Fruit fly (Drosophila melanogaster) whole organism, prepupa: Measurements from ENCODE around the gene aqz.

Source experiments
- CG10669 ChIP-seq: fragments of 200-800 bp; sonication (Bioruptor generic); optimal IDR thresholded peaks from 3 replicates; lab custom pipeline; 2018; ENCODE audit warnings: missing biosample characterization, mild to moderate bottlenecking, missing genetic modification characterization, moderate library complexity
- CG11762 ChIP-seq: fragments of 200-800 bp; sonication (Bioruptor generic); optimal IDR thresholded peaks from 3 replicates; lab custom pipeline; 2016; ENCODE audit warnings: missing biosample characterization, missing genetic modification characterization; ENCODE audit not compliant: insufficient read depth
- CG15336 ChIP-seq: fragments of 200-800 bp; sonication (Bioruptor generic); IDR thresholded peaks from 2 replicates; pipeline ENCODE4 v1.3.6; 2022; ENCODE audit warnings: missing biosample characterization, missing genetic modification characterization
- CG1621 ChIP-seq: fragments of 200-800 bp; sonication (Bioruptor generic); optimal IDR thresholded peaks from 3 replicates; lab custom pipeline; 2018; ENCODE audit warnings: missing biosample characterization, mild to moderate bottlenecking, missing genetic modification characterization
- CG16779 ChIP-seq: fragments of 200-800 bp; sonication (Bioruptor generic); optimal IDR thresholded peaks from 3 replicates; lab custom pipeline; 2017; ENCODE audit warnings: missing biosample characterization, mild to moderate bottlenecking, missing genetic modification characterization
- CG3032 ChIP-seq: fragments of 200-800 bp; optimal IDR thresholded peaks from 2 replicates; lab custom pipeline; 2019; ENCODE audit warnings: missing biosample characterization, mild to moderate bottlenecking, missing genetic modification characterization, moderate library complexity
- CG31627 ChIP-seq: fragments of 200-800 bp; sonication (Bioruptor generic); optimal IDR thresholded peaks from 3 replicates; lab custom pipeline; 2016; ENCODE audit warnings: missing biosample characterization, missing genetic modification characterization
- CG3919 ChIP-seq: fragments of 200-800 bp; sonication (Bioruptor generic); optimal IDR thresholded peaks from 3 replicates; lab custom pipeline; 2016; ENCODE audit warnings: missing biosample characterization, missing genetic modification characterization
- CG4318 ChIP-seq: fragments of 200-800 bp; sonication (Bioruptor generic); optimal IDR thresholded peaks from 3 replicates; lab custom pipeline; 2017; ENCODE audit warnings: missing biosample characterization, mild to moderate bottlenecking, missing genetic modification characterization
- CG6163 ChIP-seq: fragments of 200-800 bp; sonication (Bioruptor generic); IDR thresholded peaks from 3 replicates; pipeline ENCODE4 v1.3.6; 2022; ENCODE audit warnings: missing biosample characterization, missing genetic modification characterization
- CG6792 ChIP-seq: fragments of 200-800 bp; sonication (Bioruptor generic); optimal IDR thresholded peaks from 3 replicates; lab custom pipeline; 2016; ENCODE audit warnings: missing biosample characterization, missing genetic modification characterization
- CG6808 ChIP-seq: fragments of 200-800 bp; sonication (Bioruptor generic); optimal IDR thresholded peaks from 3 replicates; lab custom pipeline; 2017; ENCODE audit warnings: missing biosample characterization, missing genetic modification characterization, mild to moderate bottlenecking, moderate library complexity, missing genetic modification reagents
- CG7368 ChIP-seq: fragments of 200-800 bp; sonication (Bioruptor generic); optimal IDR thresholded peaks from 3 replicates; lab custom pipeline; 2016; ENCODE audit warnings: missing biosample characterization, missing genetic modification characterization
- CG9139 ChIP-seq: fragments of 200-800 bp; sonication (Bioruptor generic); optimal IDR thresholded peaks from 3 replicates; lab custom pipeline; 2017; ENCODE audit warnings: missing biosample characterization, mild to moderate bottlenecking, missing genetic modification characterization
- Eip75B ChIP-seq: fragments of 200-800 bp; sonication (Bioruptor generic); optimal IDR thresholded peaks from 3 replicates; lab custom pipeline; 2016; ENCODE audit warnings: missing biosample characterization, missing genetic modification characterization
- Eip78C ChIP-seq: fragments of 200-800 bp; sonication (Bioruptor generic); peaks from one replicate; lab custom pipeline; 2016; ENCODE audit warnings: missing biosample characterization, missing genetic modification characterization
- Eip93F ChIP-seq: fragments of 200-800 bp; sonication (Bioruptor generic); optimal IDR thresholded peaks from 2 replicates; lab custom pipeline; 2016; ENCODE audit warnings: missing biosample characterization, mild to moderate bottlenecking, missing genetic modification characterization
- Ets21C ChIP-seq: fragments of 200-800 bp; sonication (Bioruptor generic); optimal IDR thresholded peaks from 3 replicates; lab custom pipeline; 2016; ENCODE audit warnings: missing biosample characterization, missing genetic modification characterization
- Hr38 ChIP-seq: sonication (Bioruptor generic); optimal IDR thresholded peaks from 2 replicates; lab custom pipeline; 2016; ENCODE audit warnings: missing biosample characterization, missing genetic modification characterization
- Hr39 ChIP-seq: fragments of 200-800 bp; sonication (Bioruptor generic); optimal IDR thresholded peaks from 2 replicates; lab custom pipeline; 2016; ENCODE audit warnings: missing biosample characterization, missing genetic modification characterization
- Hr4 ChIP-seq: fragments of 200-800 bp; sonication (Bioruptor generic); optimal IDR thresholded peaks from 3 replicates; lab custom pipeline; 2016; ENCODE audit warnings: missing biosample characterization, missing genetic modification characterization
- Lpt ChIP-seq: fragments of 200-800 bp; sonication (Bioruptor generic); optimal IDR thresholded peaks from 3 replicates; lab custom pipeline; 2016; ENCODE audit warnings: missing biosample characterization, missing genetic modification characterization
- Sox102F ChIP-seq: fragments of 200-800 bp; sonication (Bioruptor generic); optimal IDR thresholded peaks from 2 replicates; lab custom pipeline; 2016; ENCODE audit warnings: missing biosample characterization, mild to moderate bottlenecking, missing genetic modification characterization
- Sox15 ChIP-seq: fragments of 200-800 bp; sonication (Bioruptor generic); optimal IDR thresholded peaks from 3 replicates; lab custom pipeline; 2016; ENCODE audit warnings: missing biosample characterization, missing genetic modification characterization
- achi ChIP-seq: fragments of 200-800 bp; sonication (Bioruptor generic); optimal IDR thresholded peaks from 3 replicates; lab custom pipeline; 2016; ENCODE audit warnings: missing biosample characterization, missing genetic modification characterization
- acj6 ChIP-seq: fragments of 200-800 bp; sonication (Bioruptor generic); optimal IDR thresholded peaks from 3 replicates; lab custom pipeline; 2016; ENCODE audit warnings: missing biosample characterization, missing genetic modification characterization
- cyc ChIP-seq: fragments of 200-800 bp; sonication (Bioruptor generic); optimal IDR thresholded peaks from 3 replicates; lab custom pipeline; 2016; ENCODE audit warnings: missing biosample characterization, missing genetic modification characterization
- dac ChIP-seq: fragments of 200-800 bp; sonication (Bioruptor generic); optimal IDR thresholded peaks from 2 replicates; lab custom pipeline; 2017; ENCODE audit warnings: missing biosample characterization, mild to moderate bottlenecking, missing genetic modification characterization
- dsx ChIP-seq: fragments of 200-800 bp; optimal IDR thresholded peaks from 3 replicates; lab custom pipeline; 2019; ENCODE audit warnings: missing biosample characterization, mild to moderate bottlenecking, missing genetic modification characterization, moderate library complexity; ENCODE audit not compliant: poor library complexity, severe bottlenecking
- eg ChIP-seq: fragments of 200-800 bp; sonication (Bioruptor generic); IDR thresholded peaks from 3 replicates; pipeline ENCODE4 v1.3.6; 2022; ENCODE audit warnings: missing biosample characterization, missing genetic modification characterization
- fd59A ChIP-seq: fragments of 200-800 bp; sonication (Bioruptor generic); optimal IDR thresholded peaks from 2 replicates; lab custom pipeline; 2017; ENCODE audit warnings: missing biosample characterization, mild to moderate bottlenecking, missing genetic modification characterization, missing genetic modification reagents
- fkh ChIP-seq: fragments of 200-800 bp; sonication (Bioruptor generic); optimal IDR thresholded peaks from 3 replicates; lab custom pipeline; 2017; ENCODE audit warnings: missing biosample characterization, mild to moderate bottlenecking, missing genetic modification characterization, moderate library complexity
- net ChIP-seq: fragments of 200-800 bp; sonication (Bioruptor generic); optimal IDR thresholded peaks from 3 replicates; lab custom pipeline; 2016; ENCODE audit warnings: missing biosample characterization, missing genetic modification characterization
- salr ChIP-seq, 2 experiments: fragments of 200-800 bp; sonication (Bioruptor generic); optimal IDR thresholded peaks; 3 replicates each; lab custom pipeline; 2016 to 2018; ENCODE audit warnings: missing biosample characterization in 2 of 2, missing genetic modification characterization in 2 of 2, mild to moderate bottlenecking in 1 of 2
- spab ChIP-seq: fragments of 200-800 bp; sonication (Bioruptor generic); optimal IDR thresholded peaks from 2 replicates; lab custom pipeline; 2017; ENCODE audit warnings: missing biosample characterization, mild to moderate bottlenecking, missing genetic modification characterization, missing genetic modification reagents
- ss ChIP-seq, 2 experiments: fragments of 200-800 bp; sonication (Bioruptor generic); optimal IDR thresholded peaks; 2 replicates in 1 of 2; 3 replicates in 1 of 2; lab custom pipeline; 2017 to 2018; ENCODE audit warnings: mild to moderate bottlenecking in 2 of 2, missing biosample characterization in 2 of 2, missing genetic modification characterization in 2 of 2, moderate library complexity in 1 of 2
- topi ChIP-seq: fragments of 200-800 bp; sonication (Bioruptor generic); optimal IDR thresholded peaks from 3 replicates; lab custom pipeline; 2016; ENCODE audit warnings: missing biosample characterization, missing genetic modification characterization
- vri ChIP-seq: fragments of 200-800 bp; sonication (Bioruptor generic); optimal IDR thresholded peaks from 3 replicates; lab custom pipeline; 2016; ENCODE audit warnings: missing biosample characterization, mild to moderate bottlenecking, missing genetic modification characterization

The aqz gene

DNA sequence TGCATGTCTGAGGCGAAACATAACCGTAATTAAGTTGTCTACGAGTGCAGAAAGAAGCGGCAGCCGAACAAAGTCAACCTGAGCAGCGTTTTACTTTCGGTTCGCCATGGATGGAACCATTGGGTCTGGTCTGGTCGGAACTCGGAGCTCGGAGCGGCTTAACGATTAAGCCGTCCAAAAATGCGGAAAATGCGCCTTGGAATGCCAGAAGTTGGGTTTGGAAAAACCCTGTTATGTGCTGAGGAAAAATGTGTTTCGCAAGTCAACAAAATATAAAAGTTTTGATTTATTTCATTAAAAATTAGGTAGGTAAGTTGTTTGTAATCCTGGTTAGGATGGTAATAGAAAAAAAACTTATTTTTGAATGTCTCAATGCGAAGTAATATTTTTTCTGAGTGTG is 21.1 kb upstream of the aqz start:
- TF ChIP-seq Ets21C (GFP tag; lab: Kevin White, UChicago) (no peak), vri (GFP tag; lab: Kevin White, UChicago) (no peak), eg (peak; percentile 8; the same call in 1 of the 3 replicates)

DNA sequence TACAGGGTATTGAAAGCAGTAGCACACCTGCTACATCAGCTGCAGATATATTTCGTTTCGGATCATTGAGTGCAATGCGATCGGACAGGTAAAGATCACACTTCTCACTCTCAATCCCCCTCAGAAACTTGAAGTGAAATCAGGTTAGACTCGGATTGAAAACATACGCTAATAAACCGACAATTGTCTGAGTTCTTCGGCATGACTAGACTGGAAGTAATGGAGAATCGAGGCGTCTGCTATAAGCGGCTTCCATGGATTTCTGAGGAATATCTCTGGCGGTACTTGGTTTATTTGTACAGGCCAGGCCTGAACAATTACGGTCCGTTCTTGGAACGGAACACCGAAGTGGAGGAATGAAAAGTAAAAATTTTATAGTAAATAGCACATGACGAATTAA is 20.6 kb upstream of the aqz start:
- TF ChIP-seq vri (GFP tag; lab: Kevin White, UChicago) (no peak), spab (GFP tag; lab: Kevin White, UChicago) (no peak), net (GFP tag; lab: Kevin White, UChicago) (no peak), Hr38 (GFP tag; lab: Kevin White, UChicago) (no peak), Sox102F (GFP tag; lab: Kevin White, UChicago) (no peak), Lpt (GFP tag; lab: Kevin White, UChicago) (no peak), CG7368 (no peak), Eip75B (GFP tag; lab: Kevin White, UChicago) (no peak), salr (GFP tag; optimal IDR thresholded peaks at IDR 0.05; lab: Kevin White, UChicago) (no peak), fd59A (GFP tag; lab: Kevin White, UChicago) (no peak), CG1621 (tag; lab: Kevin White, UChicago) (no peak), CG3919 (GFP tag; lab: Kevin White, UChicago) (no peak), achi (GFP tag; lab: Kevin White, UChicago) (no peak), Hr39 (GFP tag; lab: Kevin White, UChicago) (no peak), fkh (GFP tag; lab: Kevin White, UChicago) (no peak), CG16779 (tag; lab: Kevin White, UChicago) (no peak), CG6792 (GFP tag; lab: Kevin White, UChicago) (no peak), CG9139 (GFP tag; lab: Kevin White, UChicago) (no peak), Sox15 (GFP tag; lab: Kevin White, UChicago) (no peak)

DNA sequence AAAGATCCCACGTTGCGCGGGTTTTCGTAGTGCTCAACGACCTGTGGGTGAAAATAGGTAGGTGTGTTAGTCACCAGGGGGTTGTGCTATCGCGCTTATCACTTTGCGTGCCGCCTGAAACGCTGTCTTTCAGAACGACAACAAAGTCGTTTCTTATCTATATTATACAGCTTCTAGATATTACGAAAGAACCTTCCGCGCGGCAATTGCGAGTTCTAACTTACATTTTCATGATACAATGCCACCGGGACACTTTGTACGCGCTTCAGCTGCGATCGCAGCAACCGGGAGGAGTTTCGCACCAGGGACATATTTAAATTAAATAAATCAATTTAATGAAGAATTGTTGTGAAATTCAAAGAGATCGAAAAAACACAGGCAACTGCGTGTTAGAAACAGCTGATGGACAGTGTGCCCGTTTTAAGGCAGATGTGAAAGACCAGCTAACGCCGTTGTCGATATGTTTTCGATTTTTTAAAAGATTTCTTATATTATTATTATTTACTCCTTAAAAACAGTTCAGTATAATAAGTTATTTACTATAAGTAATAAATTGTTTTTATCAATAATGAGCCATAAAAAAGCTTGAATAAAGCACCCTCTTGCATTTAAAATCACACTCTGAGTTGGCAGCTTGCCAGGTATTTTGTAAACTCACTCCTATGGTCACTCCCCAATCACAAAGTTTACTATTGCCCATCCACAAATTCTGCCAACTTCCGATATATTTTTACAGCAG is 3.4 kb upstream of the aqz start, which contains the start of the genes IscU and CG8379:
IscU (minus strand) TSS at position 417 of the 739 bp plus-strand sequence.
CG8379 (plus strand) TSS at position 651 of the 739 bp plus-strand sequence.
- TF ChIP-seq CG16779 (tag; lab: Kevin White, UChicago): no peak
- no peak for TF ChIP-seq CG31627 (GFP tag; lab: Kevin White, UChicago)
- TF ChIP-seq CG3032 (tag; lab: Kevin White, UChicago): peak; percentile 13
- TF ChIP-seq Lpt (GFP tag; lab: Kevin White, UChicago): no peak
- no peak for TF ChIP-seq dsx
- no peak for TF ChIP-seq CG4318 (GFP tag; lab: Kevin White, UChicago)
- TF ChIP-seq Hr38 (GFP tag; lab: Kevin White, UChicago): no peak
- TF ChIP-seq Eip78C (GFP tag; lab: Kevin White, UChicago): no peak
- no peak for TF ChIP-seq eg
- no peak for TF ChIP-seq net (GFP tag; lab: Kevin White, UChicago)
- TF ChIP-seq salr (GFP tag; optimal IDR thresholded peaks at IDR 0.05; lab: Kevin White, UChicago): no peak
- no peak for TF ChIP-seq CG10669 (GFP tag; lab: Kevin White, UChicago)
- TF ChIP-seq topi (GFP tag; lab: Kevin White, UChicago): no peak
- TF ChIP-seq CG6163 (GFP tag; lab: Robert Waterston, UW): no peak
- TF ChIP-seq Hr39 (GFP tag; lab: Kevin White, UChicago): no peak
- no peak for TF ChIP-seq Ets21C (GFP tag; lab: Kevin White, UChicago)
- peak; percentile 12 for TF ChIP-seq Eip93F (GFP tag; lab: Kevin White, UChicago)
- no peak for TF ChIP-seq Hr4 (GFP tag; lab: Kevin White, UChicago)
- TF ChIP-seq vri (GFP tag; lab: Kevin White, UChicago): peak; percentile 94
- TF ChIP-seq dac (GFP tag; lab: Kevin White, UChicago): no peak
- no peak for TF ChIP-seq cyc (GFP tag; lab: Kevin White, UChicago)
- TF ChIP-seq CG9139 (GFP tag; lab: Kevin White, UChicago): no peak
- no peak for TF ChIP-seq Sox15 (GFP tag; lab: Kevin White, UChicago)
- TF ChIP-seq CG15336 (GFP tag; lab: Robert Waterston, UW): no peak
- TF ChIP-seq CG3919 (GFP tag; lab: Kevin White, UChicago): no peak
- TF ChIP-seq CG6808 (GFP tag; lab: Kevin White, UChicago): no peak
- no peak for TF ChIP-seq CG11762 (GFP tag; lab: Kevin White, UChicago)
- TF ChIP-seq fd59A (GFP tag; lab: Kevin White, UChicago): no peak
- peak in 1 of 2 experiments; percentile 5 for TF ChIP-seq ss (GFP tag; optimal IDR thresholded peaks at IDR 0.05; lab: Kevin White, UChicago)
- TF ChIP-seq acj6: no peak
- TF ChIP-seq, all 60 proteins: peak for 4
